Worm (Caenorhabditis elegans): Measurements from ENCODE around the gene W04E12.3.

ce11 chrV:19722881-19723280 is 18.9 kb upstream of the W04E12.3 start:
- TF ChIP-seq lin-39 (tag; optimal IDR thresholded peaks at IDR 0.05) (no peak), unc-39 (tag; optimal IDR thresholded peaks at IDR 0.05) (no peak), blmp-1 (tag; optimal IDR thresholded peaks at IDR 0.05; ENCODE audit: insufficient read depth) (no peak), nhr-77 (tag; optimal IDR thresholded peaks at IDR 0.05) (no peak), egl-27 (tag; optimal IDR thresholded peaks at IDR 0.05) (no peak), ceh-82 (tag; optimal IDR thresholded peaks at IDR 0.05) (no peak), lsy-2 (tag; optimal IDR thresholded peaks at IDR 0.05) (no peak), mab-5 (tag; optimal IDR thresholded peaks at IDR 0.05) (no peak), snpc-4 (tag; optimal IDR thresholded peaks at IDR 0.05) (no peak), aly-2 (tag; optimal IDR thresholded peaks at IDR 0.05) (no peak), C34F6.9 (tag; optimal IDR thresholded peaks at IDR 0.05) (no peak)

Data from whole organism, L2 larva.